Worm (Caenorhabditis elegans): ENCODE data around the gene D1053.4.

DNA sequence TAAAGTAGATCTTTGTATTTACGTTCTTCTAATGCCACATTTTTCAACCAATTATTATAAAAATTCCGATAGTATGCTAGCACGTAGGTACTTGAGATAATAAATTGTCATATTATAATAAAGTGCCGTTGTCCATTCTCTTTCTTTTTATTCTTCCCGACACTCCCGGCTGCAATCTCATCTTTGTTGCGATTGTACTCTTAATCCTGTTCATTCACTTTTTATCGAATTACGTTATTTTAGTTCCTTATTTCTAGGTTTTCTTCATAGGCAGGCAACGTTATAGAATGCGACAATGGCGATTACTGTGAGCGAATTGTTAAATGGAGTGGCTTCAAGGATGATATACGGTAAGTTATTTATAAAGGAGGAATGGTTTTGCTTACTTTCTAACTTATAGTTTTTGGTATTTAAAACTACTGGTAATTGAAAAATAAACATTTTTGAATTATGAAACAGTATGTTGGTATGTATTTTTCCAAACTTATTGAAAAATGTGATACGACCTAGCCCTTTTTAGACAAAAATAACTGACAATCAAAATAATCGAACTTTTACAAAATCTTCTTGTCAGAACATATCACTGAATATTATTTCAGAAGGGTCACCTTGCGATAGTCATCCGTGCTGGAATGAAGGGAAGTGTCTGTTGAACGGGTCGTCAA is 22.4 kb upstream of the D1053.4 start, which contains the start of gene C40H5.2:
- TF ChIP-seq nhr-129 (tag; optimal IDR thresholded peaks at IDR 0.05) (no peak), elt-3 (tag; optimal IDR thresholded peaks at IDR 0.05) (no peak), ztf-4 (tag; optimal IDR thresholded peaks at IDR 0.05) (no peak), dmd-4 (tag; optimal IDR thresholded peaks at IDR 0.05) (no peak), snpc-4 (tag; optimal IDR thresholded peaks at IDR 0.05) (no peak), elt-1 (tag; optimal IDR thresholded peaks at IDR 0.05) (no peak), blmp-1 (tag; optimal IDR thresholded peaks at IDR 0.05; ENCODE audit: insufficient read depth) (no peak), zag-1 (tag; optimal IDR thresholded peaks at IDR 0.05) (no peak), lin-13 (GFP tag; optimal IDR thresholded peaks at IDR 0.05) (no peak)

All from whole organism, L2 larva.